Fruit fly (Drosophila melanogaster) Kc167 (cell line): ENCODE measurements around the gene CG4768.

ENCODE experiments used
- Myc ChIP-seq: fragments of >200 bp; optimal IDR thresholded peaks from 2 replicates; lab custom pipeline; 2017; ENCODE audit warnings: missing external identifiers
- Sin3A ChIP-seq: fragments of >200 bp; optimal IDR thresholded peaks from 2 replicates; lab custom pipeline; 2018; ENCODE audit warnings: missing external identifiers
- h ChIP-seq: fragments of >200 bp; optimal IDR thresholded peaks from 3 replicates; lab custom pipeline; 2018; ENCODE audit warnings: missing external identifiers
- insv ChIP-seq: fragments of >200 bp; optimal IDR thresholded peaks from 3 replicates; lab custom pipeline; 2018; ENCODE audit warnings: missing external identifiers
- psq ChIP-seq: fragments of >200 bp; optimal IDR thresholded peaks from 2 replicates; lab custom pipeline; 2017; ENCODE audit warnings: missing external identifiers
- ttk ChIP-seq: sonication (Bioruptor generic); optimal IDR thresholded peaks from 2 replicates; lab custom pipeline; 2017; ENCODE audit warnings: missing external identifiers

DNA sequence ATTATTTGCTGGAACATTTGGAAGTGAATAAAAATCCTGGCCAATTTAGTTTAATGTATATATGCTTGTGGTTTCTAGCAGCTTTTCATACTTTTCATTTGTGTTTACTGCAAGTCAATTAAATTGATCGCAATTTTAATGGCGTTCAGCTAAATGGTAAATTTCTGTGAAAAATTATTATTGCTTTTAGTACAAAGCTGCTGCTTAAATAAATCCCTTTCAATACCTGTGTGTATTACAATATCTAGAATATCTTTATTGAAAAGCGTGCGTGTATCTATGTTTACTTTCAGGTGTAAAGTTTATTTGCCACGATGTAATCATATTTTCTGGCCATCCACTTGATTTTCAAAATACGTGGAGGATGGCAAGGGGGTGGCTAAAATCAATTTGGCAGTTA is 13.8 kb downstream of the CG4768 start, which contains the start of gene ppk28:
- TF ChIP-seq Myc (lab: Kevin White, UChicago) (no peak), insv (lab: Kevin White, UChicago) (no peak), h (lab: Kevin White, UChicago) (no peak), psq (lab: Kevin White, UChicago) (no peak), Sin3A (lab: Kevin White, UChicago) (no peak), ttk (lab: Kevin White, UChicago) (no peak)
